Worm (Caenorhabditis elegans) whole organism, L4 larva: ENCODE measurements around the gene cox-14.
A peak's percentile ranks its signal among the peaks of the same experiment; 100 is the strongest.
"Not testable (repeated sequence)": the region's sequence is repeated elsewhere in the genome, so short reads cannot be mapped to it uniquely, and the experiment has no call there.

ENCODE experiments used
- R02D3.7 ChIP-seq: fragments of 150-350 bp; sonication (generic microtip); optimal IDR thresholded peaks from 3 replicates; lab custom pipeline; 2014; ENCODE audit warnings: missing biosample characterization, missing genetic modification characterization
- T26A8.4 ChIP-seq: fragments of 200-800 bp; sonication (Bioruptor generic); IDR thresholded peaks from 2 replicates; pipeline ENCODE4 v1.3.6; 2022; ENCODE audit warnings: missing genetic modification characterization, missing compliant biosample characterization
- Y75B8A.6 ChIP-seq: fragments of 200-800 bp; sonication (Bioruptor generic); IDR thresholded peaks from 2 replicates; pipeline ENCODE4 v1.3.6; 2022; ENCODE audit warnings: missing genetic modification reagents, missing genetic modification characterization, missing compliant biosample characterization
- aha-1 ChIP-seq: fragments of 150-350 bp; peaks from one replicate; lab custom pipeline; 2014; ENCODE audit warnings: missing biosample characterization, missing genetic modification characterization
- aly-2 ChIP-seq: sonication (generic microtip); optimal IDR thresholded peaks from 2 replicates; lab custom pipeline; 2018; ENCODE audit warnings: missing biosample characterization, missing genetic modification characterization
- ces-1 ChIP-seq: fragments of 150-350 bp; sonication (generic microtip); optimal IDR thresholded peaks from 4 replicates; lab custom pipeline; 2014; ENCODE audit warnings: missing biosample characterization, missing genetic modification reagents, missing genetic modification characterization
- cey-2 ChIP-seq: sonication (generic microtip); optimal IDR thresholded peaks from 3 replicates; lab custom pipeline; 2017; ENCODE audit warnings: missing genetic modification characterization, mild to moderate bottlenecking, missing compliant biosample characterization, antibody characterized with exemption, borderline replicate concordance; ENCODE audit not compliant: insufficient read depth
- daf-16 ChIP-seq, 3 experiments: sonication (generic microtip); optimal IDR thresholded peaks; 2 replicates each; lab custom pipeline; 2016 to 2017; ENCODE audit warnings: missing genetic modification characterization in 3 of 3, missing genetic modification reagents in 3 of 3, mild to moderate bottlenecking in 2 of 3, missing compliant biosample characterization in 2 of 3, missing biosample characterization in 1 of 3, moderate library complexity in 1 of 3
- dmd-6 ChIP-seq: fragments of 200-800 bp; sonication (Bioruptor generic); IDR thresholded peaks from 2 replicates; pipeline ENCODE4 v1.3.6; 2022; ENCODE audit warnings: missing genetic modification reagents, missing genetic modification characterization, missing compliant biosample characterization
- duxl-1 ChIP-seq: sonication (generic microtip); optimal IDR thresholded peaks from 2 replicates; lab custom pipeline; 2016; ENCODE audit warnings: mild to moderate bottlenecking, missing genetic modification characterization, moderate library complexity, missing compliant biosample characterization; ENCODE audit not compliant: poor library complexity
- fkh-10 ChIP-seq: fragments of 150-350 bp; optimal IDR thresholded peaks from 2 replicates; lab custom pipeline; 2014; ENCODE audit warnings: missing biosample characterization, missing genetic modification reagents, missing genetic modification characterization
- hif-1 ChIP-seq, 2 experiments: sonication (generic microtip); optimal IDR thresholded peaks; 2 replicates each; lab custom pipeline; 2016 to 2017; ENCODE audit warnings: missing compliant biosample characterization in 2 of 2, missing genetic modification characterization in 2 of 2, missing genetic modification reagents in 2 of 2, missing genotype in 2 of 2, mild to moderate bottlenecking in 1 of 2
- hlh-11 ChIP-seq: fragments of 200-800 bp; sonication (Bioruptor generic); optimal IDR thresholded peaks from 2 replicates; lab custom pipeline; 2018; ENCODE audit warnings: mild to moderate bottlenecking, missing genetic modification characterization, missing compliant biosample characterization
- hlh-30 ChIP-seq: sonication (generic microtip); optimal IDR thresholded peaks from 2 replicates; lab custom pipeline; 2017; ENCODE audit warnings: antibody characterized with exemption, mild to moderate bottlenecking, missing genetic modification characterization, missing compliant biosample characterization; ENCODE audit not compliant: insufficient read depth
- jun-1 ChIP-seq: fragments of 150-350 bp; optimal IDR thresholded peaks from 2 replicates; lab custom pipeline; 2014; ENCODE audit warnings: missing biosample characterization, missing genetic modification reagents, missing genetic modification characterization
- lin-13 ChIP-seq: fragments of 150-350 bp; optimal IDR thresholded peaks from 2 replicates; lab custom pipeline; 2014; ENCODE audit warnings: missing biosample characterization, missing genetic modification reagents, missing genetic modification characterization
- lin-39 ChIP-seq: fragments of 150-350 bp; optimal IDR thresholded peaks from 2 replicates; lab custom pipeline; 2014; ENCODE audit warnings: missing biosample characterization, missing genetic modification reagents, missing genetic modification characterization
- mdl-1 ChIP-seq, 2 experiments: fragments of 150-350 bp in 1 of 2; sonication (generic microtip) in 1 of 2; optimal IDR thresholded peaks; 2 replicates each; lab custom pipeline; 2014 to 2017; ENCODE audit warnings: missing biosample characterization in 2 of 2, missing genetic modification characterization in 2 of 2
- mxl-3 ChIP-seq: fragments of 200-800 bp; sonication (Bioruptor generic); optimal IDR thresholded peaks from 2 replicates; lab custom pipeline; 2018; ENCODE audit warnings: mild to moderate bottlenecking, missing genetic modification characterization, missing compliant biosample characterization
- nhr-10 ChIP-seq: fragments of 150-350 bp; optimal IDR thresholded peaks from 2 replicates; lab custom pipeline; 2014; ENCODE audit warnings: missing biosample characterization, missing genetic modification characterization
- nhr-102 ChIP-seq: sonication (generic microtip); optimal IDR thresholded peaks from 2 replicates; lab custom pipeline; 2016; ENCODE audit warnings: mild to moderate bottlenecking, missing genetic modification characterization, moderate library complexity, missing compliant biosample characterization
- nhr-11 ChIP-seq: fragments of 150-350 bp; optimal IDR thresholded peaks from 2 replicates; lab custom pipeline; 2014; ENCODE audit warnings: missing biosample characterization, missing genetic modification characterization
- nhr-25 ChIP-seq: sonication (generic microtip); optimal IDR thresholded peaks from 2 replicates; lab custom pipeline; 2017; ENCODE audit warnings: missing genetic modification characterization, mild to moderate bottlenecking, missing compliant biosample characterization, antibody characterized with exemption, moderate library complexity, borderline replicate concordance; ENCODE audit not compliant: insufficient read depth
- nhr-28 ChIP-seq: fragments of 150-350 bp; optimal IDR thresholded peaks from 2 replicates; lab custom pipeline; 2014; ENCODE audit warnings: missing biosample characterization, missing genetic modification characterization
- nhr-42 ChIP-seq: fragments of 200-800 bp; sonication (Bioruptor generic); IDR thresholded peaks from 2 replicates; pipeline ENCODE4 v1.3.6; 2022; ENCODE audit warnings: missing genetic modification characterization, missing compliant biosample characterization
- rbr-2 ChIP-seq: sonication (generic microtip); optimal IDR thresholded peaks from 2 replicates; lab custom pipeline; 2016; ENCODE audit warnings: missing genotype, missing genetic modification characterization, missing compliant biosample characterization
- saeg-2 ChIP-seq: fragments of 200-800 bp; sonication (Bioruptor generic); IDR thresholded peaks from 2 replicates; pipeline ENCODE4 v1.3.6; 2022; ENCODE audit warnings: missing genetic modification reagents, missing genetic modification characterization, missing compliant biosample characterization
- set-16 ChIP-seq: fragments of 200-800 bp; sonication (Bioruptor generic); IDR thresholded peaks from 2 replicates; pipeline ENCODE4 v1.3.6; 2022; ENCODE audit warnings: missing genetic modification reagents, missing genetic modification characterization, missing compliant biosample characterization
- snpc-4 ChIP-seq: fragments of 150-350 bp; optimal IDR thresholded peaks from 2 replicates; lab custom pipeline; 2014; ENCODE audit warnings: missing biosample characterization, missing genetic modification characterization
- spr-3 ChIP-seq: fragments of 200-800 bp; sonication (Bioruptor generic); optimal IDR thresholded peaks from 2 replicates; lab custom pipeline; 2018; ENCODE audit warnings: mild to moderate bottlenecking, missing genetic modification characterization, missing compliant biosample characterization
- unc-62 ChIP-seq, 3 experiments: fragments of 150-350 bp in 1 of 3; sonication (generic microtip); optimal IDR thresholded peaks in 2 of 3; peaks in 1 of 3; 1 replicate in 1 of 3; 2 replicates in 2 of 3; lab custom pipeline; 2014 to 2017; ENCODE audit warnings: missing biosample characterization in 3 of 3, missing genetic modification characterization in 3 of 3, missing genetic modification reagents in 3 of 3, missing genotype in 1 of 3
- ztf-7 ChIP-seq: fragments of 150-350 bp; optimal IDR thresholded peaks from 2 replicates; lab custom pipeline; 2014; ENCODE audit warnings: missing biosample characterization, missing genetic modification characterization

cox-14 gene

ce11 chrIII:10216585-10217278 is 2.0 kb upstream of the cox-14 start, which contains the start of gene cts-1 (continued):
- TF ChIP-seq hlh-30 (tag; lab: Kevin White, UChicago) (peak; percentile 92), cey-2 (peak; percentile 69), nhr-11 (peak; percentile 74), snpc-4 (tag; lab: Kevin White, UChicago) (no peak), mdl-1 (tag; optimal IDR thresholded peaks at IDR 0.05; lab: Kevin White, UChicago) (peak in 1 of 2 experiments; percentile 94), nhr-25 (peak; percentile 50), aha-1 (peak; percentile 96), set-16 (GFP tag; lab: Robert Waterston, UW) (no peak), hif-1 (tag; optimal IDR thresholded peaks at IDR 0.05; lab: Kevin White, UChicago) (peak in 1 of 2 experiments; percentile 68), hlh-11 (peak; percentile 93), nhr-102 (tag; lab: Kevin White, UChicago) (peak; percentile 69), lin-13 (GFP tag; lab: Kevin White, UChicago) (peak; percentile 37), rbr-2 (peak; percentile 70), duxl-1 (tag; lab: Kevin White, UChicago) (peak; percentile 66), Y75B8A.6 (no peak), daf-16 (GFP tag; optimal IDR thresholded peaks at IDR 0.05; lab: Kevin White, UChicago) (peak in 1 of 2 experiments; percentile 46), daf-16 (tag; optimal IDR thresholded peaks at IDR 0.05; lab: Kevin White, UChicago) (peak; percentile 98)

- TF ChIP-seq jun-1 (tag; lab: Kevin White, UChicago); aha-1; T26A8.4 (GFP tag; lab: Robert Waterston, UW): not testable (repeated sequence)
Observed at ce11 chrIII:10221860-10222259, 3.1 kb downstream of the cox-14 start, which contains the start of gene Y70G10A.4. Gene Y70G10A.4 (plus strand): TSS chrIII:10222160.

ce11 chrIII:10231641-10232040 is 12.9 kb downstream of the cox-14 start:
- TF ChIP-seq unc-62 (GFP tag; optimal IDR thresholded peaks at IDR 0.05 in 1 of 2; lab: Kevin White, UChicago) (peak in 1 of 2 experiments; percentile 94), unc-62 (tag; optimal IDR thresholded peaks at IDR 0.05; lab: Kevin White, UChicago) (no peak), dmd-6 (GFP tag; lab: Robert Waterston, UW) (no peak)

- TF ChIP-seq lin-39 (tag; lab: Kevin White, UChicago) (no peak), jun-1 (tag; lab: Kevin White, UChicago) (no peak), ztf-7 (tag; lab: Kevin White, UChicago) (no peak), hlh-11 (no peak), fkh-10 (GFP tag; lab: Kevin White, UChicago) (no peak), nhr-10 (tag; lab: Kevin White, UChicago) (no peak), nhr-42 (GFP tag; lab: Robert Waterston, UW) (no peak), spr-3 (no peak), saeg-2 (no peak), set-16 (GFP tag; lab: Robert Waterston, UW) (no peak), R02D3.7 (tag; lab: Kevin White, UChicago) (no peak)
Observed at ce11 chrIII:10233979-10234378, 15.2 kb downstream of the cox-14 start, which contains the start of gene paml-1. Gene paml-1 (minus strand): TSS chrIII:10234079.

ce11 chrIII:10236291-10236871 is 17.6 kb downstream of the cox-14 start:
- no peak for TF ChIP-seq ces-1
- TF ChIP-seq nhr-10 (tag; lab: Kevin White, UChicago): no peak
- peak; percentile 67 for TF ChIP-seq mxl-3
- no peak for TF ChIP-seq Y75B8A.6
- peak; percentile 33 for TF ChIP-seq hlh-11
- no peak for TF ChIP-seq aly-2
- peak in 1 of 2 experiments; percentile 1 for TF ChIP-seq mdl-1 (tag; optimal IDR thresholded peaks at IDR 0.05; lab: Kevin White, UChicago)
- peak; percentile 28 for TF ChIP-seq hlh-30 (tag; lab: Kevin White, UChicago)
- TF ChIP-seq nhr-28: peak; percentile 11
